Worm (Caenorhabditis elegans) whole organism, L4/young adult: ENCODE data around the gene sru-20.

Source experiments
- W03F9.2 ChIP-seq: fragments of 150-350 bp; optimal IDR thresholded peaks from 2 replicates; lab custom pipeline; 2014; ENCODE audit warnings: missing biosample characterization, missing genetic modification characterization
- him-1 ChIP-seq: sonication (generic microtip); optimal IDR thresholded peaks from 2 replicates; lab custom pipeline; 2016; ENCODE audit warnings: missing genotype, missing genetic modification reagents, missing genetic modification characterization, missing compliant biosample characterization

ce11 chrIV:12537694-12538093 is 42.4 kb downstream of the sru-20 start:
- TF ChIP-seq him-1 (tag; lab: Kevin White, UChicago), result no peak
- TF ChIP-seq W03F9.2 (tag; lab: Kevin White, UChicago), result no peak
